Worm (Caenorhabditis elegans) whole organism, L2 larva: Measurements from ENCODE around the gene nrfl-1.

Experiments used
- C34F6.9 ChIP-seq: fragments of 150-350 bp; optimal IDR thresholded peaks from 2 replicates; lab custom pipeline; 2014; ENCODE audit warnings: missing biosample characterization, missing genetic modification characterization
- F13H6.1 ChIP-seq: sonication (generic microtip); optimal IDR thresholded peaks from 2 replicates; lab custom pipeline; 2016; ENCODE audit warnings: missing genetic modification characterization, missing compliant biosample characterization
- Y55F3AM.14 ChIP-seq: fragments of 200-800 bp; sonication (Bioruptor generic); optimal IDR thresholded peaks from 2 replicates; lab custom pipeline; 2018; ENCODE audit warnings: mild to moderate bottlenecking, missing genetic modification characterization, missing compliant biosample characterization
- alr-1 ChIP-seq: fragments of 150-350 bp; optimal IDR thresholded peaks from 2 replicates; lab custom pipeline; 2014; ENCODE audit warnings: missing biosample characterization, missing genetic modification characterization
- aly-2 ChIP-seq: fragments of 150-350 bp; optimal IDR thresholded peaks from 2 replicates; lab custom pipeline; 2014; ENCODE audit warnings: missing biosample characterization, missing genetic modification characterization
- ama-1 ChIP-seq: fragments of 150-350 bp; optimal IDR thresholded peaks from 2 replicates; lab custom pipeline; 2018; ENCODE audit warnings: inconsistent platforms
- blmp-1 ChIP-seq: sonication (generic microtip); optimal IDR thresholded peaks from 2 replicates; lab custom pipeline; 2017; ENCODE audit warnings: missing genetic modification characterization, mild to moderate bottlenecking, missing compliant biosample characterization, antibody characterized with exemption, moderate library complexity; ENCODE audit not compliant: insufficient read depth
- ceh-16 ChIP-seq: fragments of 150-350 bp; optimal IDR thresholded peaks from 2 replicates; lab custom pipeline; 2014; ENCODE audit warnings: missing biosample characterization, missing genetic modification characterization
- ceh-82 ChIP-seq: fragments of 150-350 bp; optimal IDR thresholded peaks from 2 replicates; lab custom pipeline; 2014; ENCODE audit warnings: missing biosample characterization, missing genetic modification characterization
- crh-2 ChIP-seq: sonication (generic microtip); optimal IDR thresholded peaks from 2 replicates; lab custom pipeline; 2017; ENCODE audit warnings: missing biosample characterization, missing genetic modification characterization
- egl-27 ChIP-seq: sonication (generic microtip); optimal IDR thresholded peaks from 3 replicates; lab custom pipeline; 2017; ENCODE audit warnings: missing biosample characterization, missing genetic modification reagents, missing genetic modification characterization
- fos-1 ChIP-seq: fragments of 150-350 bp; optimal IDR thresholded peaks from 2 replicates; lab custom pipeline; 2014; ENCODE audit warnings: missing biosample characterization, missing genetic modification characterization
- gmeb-1 ChIP-seq: fragments of 150-350 bp; optimal IDR thresholded peaks from 2 replicates; lab custom pipeline; 2014; ENCODE audit warnings: missing biosample characterization, missing genetic modification characterization
- lin-11 ChIP-seq: fragments of 150-350 bp; sonication (generic microtip); optimal IDR thresholded peaks from 2 replicates; lab custom pipeline; 2014; ENCODE audit warnings: missing biosample characterization, missing genetic modification characterization, inconsistent platforms, mixed read lengths
- lin-13 ChIP-seq: fragments of 150-350 bp; optimal IDR thresholded peaks from 2 replicates; lab custom pipeline; 2014; ENCODE audit warnings: missing biosample characterization, missing genetic modification reagents, missing genetic modification characterization
- lsy-2 ChIP-seq, 2 experiments: fragments of 150-350 bp in 1 of 2; sonication (generic microtip) in 1 of 2; optimal IDR thresholded peaks; 2 replicates each; lab custom pipeline; 2014 to 2017; ENCODE audit warnings: missing biosample characterization in 2 of 2, missing genetic modification characterization in 2 of 2
- mbf-1 ChIP-seq: sonication (generic microtip); optimal IDR thresholded peaks from 2 replicates; lab custom pipeline; 2017; ENCODE audit warnings: missing biosample characterization, missing genetic modification characterization
- mdl-1 ChIP-seq, 2 experiments: fragments of 150-350 bp in 1 of 2; sonication (generic microtip) in 1 of 2; optimal IDR thresholded peaks; 2 replicates each; lab custom pipeline; 2017; ENCODE audit warnings: missing biosample characterization in 2 of 2, missing genetic modification characterization in 2 of 2
- nhr-10 ChIP-seq: sonication (generic microtip); optimal IDR thresholded peaks from 2 replicates; lab custom pipeline; 2017; ENCODE audit warnings: missing biosample characterization, missing genetic modification characterization
- nhr-21 ChIP-seq: fragments of 150-350 bp; optimal IDR thresholded peaks from 2 replicates; lab custom pipeline; 2014; ENCODE audit warnings: missing biosample characterization, missing genetic modification characterization
- nhr-77 ChIP-seq: fragments of 150-350 bp; optimal IDR thresholded peaks from 2 replicates; lab custom pipeline; 2014; ENCODE audit warnings: missing biosample characterization, missing genetic modification characterization
- peb-1 ChIP-seq: fragments of 150-350 bp; optimal IDR thresholded peaks from 2 replicates; lab custom pipeline; 2014; ENCODE audit warnings: missing biosample characterization, missing genetic modification characterization
- skn-1 ChIP-seq: sonication (generic microtip); optimal IDR thresholded peaks from 2 replicates; lab custom pipeline; 2017; ENCODE audit warnings: missing biosample characterization, missing genetic modification characterization
- sma-3 ChIP-seq: sonication (generic microtip); optimal IDR thresholded peaks from 2 replicates; lab custom pipeline; 2016; ENCODE audit warnings: missing genetic modification reagents, missing genetic modification characterization, missing compliant biosample characterization
- sma-9 ChIP-seq, 2 experiments: fragments of 150-350 bp in 1 of 2; sonication (generic microtip) in 1 of 2; optimal IDR thresholded peaks; 2 replicates each; lab custom pipeline; 2014 to 2016; ENCODE audit warnings: missing genetic modification characterization in 2 of 2, mild to moderate bottlenecking in 1 of 2, missing biosample characterization in 1 of 2, missing compliant biosample characterization in 1 of 2, missing genetic modification reagents in 1 of 2, moderate library complexity in 1 of 2
- unc-39 ChIP-seq: fragments of 150-350 bp; optimal IDR thresholded peaks from 2 replicates; lab custom pipeline; 2014; ENCODE audit warnings: missing biosample characterization, missing genetic modification characterization
- unc-55 ChIP-seq: fragments of 150-350 bp; sonication (generic microtip); optimal IDR thresholded peaks from 3 replicates; lab custom pipeline; 2014; ENCODE audit warnings: missing biosample characterization, missing genetic modification reagents, missing genetic modification characterization
- unc-62 ChIP-seq: fragments of 150-350 bp; optimal IDR thresholded peaks from 2 replicates; lab custom pipeline; 2014; ENCODE audit warnings: missing biosample characterization, missing genetic modification reagents, missing genetic modification characterization
- ztf-1 ChIP-seq: fragments of 200-800 bp; sonication (Bioruptor generic); conservative IDR thresholded peaks from 2 replicates; pipeline ENCODE4 v1.3.6; 2022; ENCODE audit warnings: missing genetic modification characterization, missing compliant biosample characterization
- ztf-11 ChIP-seq: sonication (generic microtip); optimal IDR thresholded peaks from 2 replicates; lab custom pipeline; 2017; ENCODE audit warnings: missing biosample characterization, missing genetic modification characterization
- ztf-4 ChIP-seq: fragments of 150-350 bp; optimal IDR thresholded peaks from 2 replicates; lab custom pipeline; 2014; ENCODE audit warnings: missing biosample characterization, missing genetic modification characterization

nrfl-1 gene

ce11 chrIV:9159863-9160262 lies 41.0 kb downstream of the nrfl-1 start:
- TF ChIP-seq C34F6.9, result no peak
- peak; percentile 38 for TF ChIP-seq gmeb-1
- TF ChIP-seq ceh-82, result no peak
- TF ChIP-seq sma-9 (GFP tag; optimal IDR thresholded peaks at IDR 0.05; lab: Kevin White, UChicago), result peak; percentile 70
- no peak for TF ChIP-seq sma-9 (tag; optimal IDR thresholded peaks at IDR 0.05; lab: Kevin White, UChicago)
- no peak for TF ChIP-seq ceh-16
- no peak for TF ChIP-seq unc-39 (tag; lab: Kevin White, UChicago)
- TF ChIP-seq mdl-1 (tag; optimal IDR thresholded peaks at IDR 0.05; lab: Kevin White, UChicago), result no peak
- no peak for TF ChIP-seq peb-1 (tag; lab: Kevin White, UChicago)
- TF ChIP-seq sma-3 (GFP tag; lab: Kevin White, UChicago), result no peak
- peak; percentile 32 for TF ChIP-seq crh-2 (tag; lab: Kevin White, UChicago)
- TF ChIP-seq ama-1, result no peak
- no peak for TF ChIP-seq alr-1 (tag; lab: Kevin White, UChicago)
- peak; percentile 91 for TF ChIP-seq skn-1 (tag; lab: Kevin White, UChicago)
- TF ChIP-seq ztf-1 (GFP tag; lab: Robert Waterston, UW), result no peak
- TF ChIP-seq ztf-4 (tag; lab: Kevin White, UChicago), result no peak
- peak; percentile 97 for TF ChIP-seq fos-1 (tag; lab: Kevin White, UChicago)
- TF ChIP-seq nhr-21 (tag; lab: Kevin White, UChicago), result no peak
- no peak for TF ChIP-seq unc-62 (GFP tag; lab: Kevin White, UChicago)
- TF ChIP-seq blmp-1 (tag; lab: Kevin White, UChicago), result no peak
- TF ChIP-seq lin-13 (GFP tag; lab: Kevin White, UChicago), result no peak
- no peak for TF ChIP-seq mbf-1
- no peak for TF ChIP-seq F13H6.1
- TF ChIP-seq, all 48 proteins: peak for 5

ce11 chrIV:9165027-9165426 lies 46.1 kb downstream of the nrfl-1 start, which contains the start of gene pcp-2:
Gene pcp-2, minus strand, starts transcription at chrIV:9165127.
- no peak for TF ChIP-seq nhr-77 (tag; lab: Kevin White, UChicago)

ce11 chrIV:9165681-9166080 lies 46.8 kb downstream of the nrfl-1 start, which contains the start of gene C07C7.3:
Gene C07C7.3, plus strand, starts transcription at chrIV:9166051.
- TF ChIP-seq ztf-11 (tag; lab: Kevin White, UChicago), result no peak
- peak; percentile 71 for TF ChIP-seq skn-1 (tag; lab: Kevin White, UChicago)
- no peak for TF ChIP-seq egl-27 (tag; lab: Kevin White, UChicago)
- TF ChIP-seq unc-62 (GFP tag; lab: Kevin White, UChicago), result no peak
- peak; percentile 90 for TF ChIP-seq fos-1 (tag; lab: Kevin White, UChicago)

ce11 chrIV:9169764-9170163 lies 50.9 kb downstream of the nrfl-1 start:
- TF ChIP-seq aly-2 (tag; lab: Kevin White, UChicago) (no peak), Y55F3AM.14 (GFP tag; lab: Kevin White, UChicago) (no peak), nhr-10 (no peak), lin-11 (no peak), unc-55 (GFP tag; lab: Kevin White, UChicago) (peak; percentile 11), sma-3 (GFP tag; lab: Kevin White, UChicago) (no peak), nhr-21 (tag; lab: Kevin White, UChicago) (no peak), lsy-2 (tag; optimal IDR thresholded peaks at IDR 0.05; lab: Kevin White, UChicago) (no peak)
- TF ChIP-seq, all 48 proteins: peak for 1
